Worm (Caenorhabditis elegans) whole organism, L1 larva: ENCODE measurements around the gene scrm-5.

Experiments
- fkh-4 ChIP-seq: sonication (generic microtip); optimal IDR thresholded peaks from 2 replicates; lab custom pipeline; 2016; ENCODE audit warnings: missing compliant biosample characterization, missing genetic modification characterization, borderline replicate concordance
- jun-1 ChIP-seq: fragments of 150-350 bp; optimal IDR thresholded peaks from 2 replicates; lab custom pipeline; 2014; ENCODE audit warnings: missing biosample characterization, missing genetic modification reagents, missing genetic modification characterization
- lin-15B ChIP-seq: fragments of 150-350 bp; sonication (generic microtip); optimal IDR thresholded peaks from 3 replicates; lab custom pipeline; 2014; ENCODE audit warnings: missing biosample characterization, missing genetic modification characterization
- nhr-20 ChIP-seq: sonication (generic microtip); optimal IDR thresholded peaks from 2 replicates; lab custom pipeline; 2016; ENCODE audit warnings: mild to moderate bottlenecking, missing genetic modification characterization, missing compliant biosample characterization
- nhr-237 ChIP-seq: fragments of 150-350 bp; optimal IDR thresholded peaks from 2 replicates; lab custom pipeline; 2014; ENCODE audit warnings: missing biosample characterization, missing genetic modification characterization
- nhr-28 ChIP-seq: fragments of 150-350 bp; optimal IDR thresholded peaks from 2 replicates; lab custom pipeline; 2014; ENCODE audit warnings: missing biosample characterization, missing genetic modification characterization
- tbx-2 ChIP-seq: sonication (generic microtip); optimal IDR thresholded peaks from 2 replicates; lab custom pipeline; 2016; ENCODE audit warnings: missing genetic modification characterization, missing compliant biosample characterization
- zip-4 ChIP-seq: fragments of 200-800 bp; sonication (Bioruptor generic); optimal IDR thresholded peaks from 2 replicates; lab custom pipeline; 2018; ENCODE audit warnings: mild to moderate bottlenecking, missing genetic modification characterization, moderate library complexity, missing compliant biosample characterization

DNA sequence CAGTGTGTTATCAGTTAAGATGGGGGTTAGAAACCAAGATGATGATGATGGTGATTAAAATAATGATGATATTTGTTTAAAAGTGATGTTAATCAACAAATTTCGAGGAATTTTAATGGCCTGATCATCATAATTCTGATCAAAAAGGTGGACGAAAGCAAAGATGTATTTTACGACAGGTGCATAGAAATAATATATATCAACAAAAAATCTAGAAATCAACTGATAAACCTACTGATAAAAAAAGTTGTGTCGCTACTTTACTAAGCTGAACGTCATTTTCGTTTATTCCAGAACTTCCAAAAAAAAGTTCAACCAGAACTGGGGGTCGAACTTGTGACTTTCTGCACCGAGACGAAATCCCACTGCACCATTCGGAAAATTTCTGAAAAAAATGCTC is 39.1 kb upstream of the scrm-5 start, which contains the start of gene mul-1:
- no peak for TF ChIP-seq tbx-2 (tag; lab: Kevin White, UChicago)
- no peak for TF ChIP-seq fkh-4 (tag; lab: Kevin White, UChicago)
- TF ChIP-seq jun-1 (tag; lab: Kevin White, UChicago) = no peak
- TF ChIP-seq nhr-237 (tag; lab: Kevin White, UChicago) = no peak
- TF ChIP-seq nhr-20 (tag; lab: Kevin White, UChicago) = no peak
- no peak for TF ChIP-seq lin-15B (tag; lab: Kevin White, UChicago)
- TF ChIP-seq zip-4 (GFP tag; lab: Kevin White, UChicago) = no peak
- TF ChIP-seq nhr-28 (tag; lab: Kevin White, UChicago) = no peak
